Worm (Caenorhabditis elegans): ENCODE measurements around the gene str-28.

DNA sequence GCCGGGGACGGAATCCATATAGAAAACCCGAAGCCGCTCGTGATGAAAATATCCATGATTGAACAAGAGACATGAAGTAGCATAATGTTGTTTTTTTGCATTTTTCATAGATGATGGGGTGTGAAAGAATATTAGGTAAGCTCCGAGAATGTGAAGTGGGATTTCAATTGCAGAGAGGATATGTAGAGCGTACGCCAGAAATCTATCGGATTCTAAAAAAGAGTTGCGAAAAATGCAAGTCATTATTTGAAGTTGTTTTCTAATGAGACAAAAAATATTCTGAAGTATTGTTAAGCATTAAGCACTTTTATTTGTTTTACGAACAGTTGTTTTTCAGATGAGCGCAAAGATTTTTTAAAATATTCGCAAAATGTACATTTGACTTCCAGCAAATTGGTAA lies 48.4 kb downstream of the str-28 start, which contains the start of gene F18E3.10:
- no peak for TF ChIP-seq W03F9.2 (tag; optimal IDR thresholded peaks at IDR 0.05)
- no peak for TF ChIP-seq dao-5 (tag; optimal IDR thresholded peaks at IDR 0.05)
- no peak for TF ChIP-seq him-1 (tag; optimal IDR thresholded peaks at IDR 0.05)
